Fruit fly (Drosophila melanogaster) whole organism, adult: ENCODE results near the gene CG17544.

Source experiments
- CG11617 ChIP-seq: fragments of 200-800 bp; sonication (Bioruptor generic); optimal IDR thresholded peaks from 2 replicates; lab custom pipeline; 2017; ENCODE audit warnings: mild to moderate bottlenecking, missing biosample characterization, missing genetic modification reagents, missing genetic modification characterization
- CG12768 ChIP-seq: fragments of 200-800 bp; sonication (Bioruptor generic); optimal IDR thresholded peaks from 2 replicates; lab custom pipeline; 2017; ENCODE audit warnings: missing biosample characterization, missing genetic modification characterization, mild to moderate bottlenecking, moderate library complexity, missing genetic modification reagents
- CG14711 ChIP-seq: fragments of 200-800 bp; sonication (Bioruptor generic); optimal IDR thresholded peaks from 2 replicates; lab custom pipeline; 2018; ENCODE audit warnings: missing biosample characterization, mild to moderate bottlenecking, missing genetic modification characterization, moderate library complexity
- CG1620 ChIP-seq: fragments of 200-800 bp; sonication (Bioruptor generic); optimal IDR thresholded peaks from 2 replicates; lab custom pipeline; 2016; ENCODE audit warnings: missing biosample characterization, missing genetic modification characterization
- CG33017 ChIP-seq: fragments of 200-800 bp; sonication (Bioruptor generic); optimal IDR thresholded peaks from 2 replicates; lab custom pipeline; 2018; ENCODE audit warnings: missing biosample characterization, mild to moderate bottlenecking, missing genetic modification characterization, moderate library complexity
- CG5204 ChIP-seq: fragments of 200-800 bp; sonication (Bioruptor generic); optimal IDR thresholded peaks from 2 replicates; lab custom pipeline; 2016; ENCODE audit warnings: missing biosample characterization, missing genetic modification characterization
- CG7045 ChIP-seq: fragments of 200-800 bp; sonication (Bioruptor generic); optimal IDR thresholded peaks from 2 replicates; lab custom pipeline; 2017; ENCODE audit warnings: missing biosample characterization, mild to moderate bottlenecking, missing genetic modification characterization
- CG7101 ChIP-seq: fragments of 200-800 bp; sonication (Bioruptor generic); optimal IDR thresholded peaks from 2 replicates; lab custom pipeline; 2018; ENCODE audit warnings: missing biosample characterization, mild to moderate bottlenecking, missing genetic modification characterization, moderate library complexity
- Clk ChIP-seq: fragments of 200-800 bp; sonication (Bioruptor generic); optimal IDR thresholded peaks from 2 replicates; lab custom pipeline; 2017; ENCODE audit warnings: missing biosample characterization, missing genetic modification characterization
- Crg-1 ChIP-seq: fragments of 200-800 bp; sonication (Bioruptor generic); optimal IDR thresholded peaks from 2 replicates; lab custom pipeline; 2016; ENCODE audit warnings: missing biosample characterization, missing genetic modification characterization
- Hr96 ChIP-seq: fragments of 200-800 bp; sonication (Bioruptor generic); optimal IDR thresholded peaks from 2 replicates; lab custom pipeline; 2016; ENCODE audit warnings: missing biosample characterization, missing genetic modification characterization
- Mnt ChIP-seq: fragments of 200-800 bp; sonication (Bioruptor generic); optimal IDR thresholded peaks from 2 replicates; lab custom pipeline; 2016; ENCODE audit warnings: missing biosample characterization, mild to moderate bottlenecking, missing genetic modification characterization
- bab1 ChIP-seq: fragments of 200-800 bp; sonication (Bioruptor generic); optimal IDR thresholded peaks from 3 replicates; lab custom pipeline; 2019; ENCODE audit warnings: missing biosample characterization, mild to moderate bottlenecking, missing genetic modification characterization, moderate library complexity
- cic ChIP-seq: fragments of 200-800 bp; sonication (Bioruptor generic); optimal IDR thresholded peaks from 2 replicates; lab custom pipeline; 2017; ENCODE audit warnings: missing biosample characterization, mild to moderate bottlenecking, missing genetic modification characterization, moderate library complexity
- cnc ChIP-seq, 2 experiments: fragments of >200 bp; optimal IDR thresholded peaks; 2 replicates each; lab custom pipeline; 2017
- kay ChIP-seq: fragments of 200-800 bp; sonication (Bioruptor generic); peaks from one replicate; lab custom pipeline; 2016; ENCODE audit warnings: missing biosample characterization, missing genetic modification characterization, borderline replicate concordance
- ovo ChIP-seq: fragments of 200-800 bp; sonication (Bioruptor generic); optimal IDR thresholded peaks from 2 replicates; lab custom pipeline; 2016; ENCODE audit warnings: missing biosample characterization, missing genetic modification characterization
- pad ChIP-seq: fragments of 200-800 bp; sonication (Bioruptor generic); optimal IDR thresholded peaks from 3 replicates; lab custom pipeline; 2017; ENCODE audit warnings: missing biosample characterization, missing genetic modification characterization, mild to moderate bottlenecking, moderate library complexity, missing genetic modification reagents
- tj ChIP-seq: fragments of 200-800 bp; sonication (Bioruptor generic); optimal IDR thresholded peaks from 3 replicates; lab custom pipeline; 2017; ENCODE audit warnings: missing biosample characterization, mild to moderate bottlenecking, missing genetic modification characterization, moderate library complexity
- toe ChIP-seq: fragments of 200-800 bp; sonication (Bioruptor generic); optimal IDR thresholded peaks from 2 replicates; lab custom pipeline; 2016; ENCODE audit warnings: missing biosample characterization, missing genetic modification characterization

Gene CG17544

dm6 chr2L:19359802-19360429, 38.4 kb downstream of the CG17544 start:
- no peak for TF ChIP-seq CG1620 (GFP tag; lab: Kevin White, UChicago)
- TF ChIP-seq CG7045 (GFP tag; lab: Kevin White, UChicago), result no peak
- TF ChIP-seq Mnt, result no peak
- no peak for TF ChIP-seq toe
- no peak for TF ChIP-seq kay (GFP tag; lab: Kevin White, UChicago)
- TF ChIP-seq CG14711 (tag; lab: Kevin White, UChicago), result no peak
- no peak for TF ChIP-seq pad (GFP tag; lab: Kevin White, UChicago)
- TF ChIP-seq bab1, result no peak
- no peak for TF ChIP-seq Crg-1 (GFP tag; lab: Kevin White, UChicago)
- TF ChIP-seq Clk (GFP tag; lab: Kevin White, UChicago), result no peak

DNA sequence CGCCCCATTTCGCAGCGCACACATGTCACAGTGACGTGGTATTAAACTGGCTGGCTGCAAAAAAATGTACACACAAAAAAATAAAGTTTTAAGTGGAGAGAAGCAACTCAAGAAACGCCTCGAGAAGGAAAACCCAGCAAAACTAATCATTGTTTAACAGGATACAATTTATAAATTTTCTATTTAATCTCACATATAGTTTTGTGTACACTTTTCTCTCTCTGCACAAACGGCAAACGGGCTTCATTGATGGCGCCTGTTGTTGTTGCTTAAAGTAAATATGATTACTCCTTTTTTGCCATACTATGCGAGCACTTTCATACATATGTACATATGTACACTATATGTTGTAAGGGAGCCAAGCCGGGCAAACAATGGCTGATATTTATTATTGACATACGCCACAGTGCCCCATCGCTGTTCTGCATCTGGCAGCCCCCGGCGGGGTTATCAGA, 40.2 kb downstream of the CG17544 start:
- TF ChIP-seq pad (GFP tag; lab: Kevin White, UChicago) (no peak), Hr96 (GFP tag; lab: Kevin White, UChicago) (peak; percentile 21), Mnt (no peak), CG7045 (GFP tag; lab: Kevin White, UChicago) (peak; percentile 0), ovo (GFP tag; lab: Kevin White, UChicago) (peak; percentile 42), Crg-1 (GFP tag; lab: Kevin White, UChicago) (no peak)

- no peak for TF ChIP-seq CG7101 (tag; lab: Kevin White, UChicago)
- TF ChIP-seq CG14711 (tag; lab: Kevin White, UChicago), result no peak
- no peak for TF ChIP-seq bab1
- TF ChIP-seq kay (GFP tag; lab: Kevin White, UChicago), result no peak
- TF ChIP-seq CG5204, result no peak
These were observed 55.5 kb downstream of the CG17544 start for dm6 chr2L:19342767-19343166.

dm6 chr2L:19342018-19342417, 56.3 kb downstream of the CG17544 start:
- TF ChIP-seq CG7101 (tag; lab: Kevin White, UChicago) (no peak), CG11617 (no peak), pad (GFP tag; lab: Kevin White, UChicago) (no peak), ovo (GFP tag; lab: Kevin White, UChicago) (no peak), CG14711 (tag; lab: Kevin White, UChicago) (no peak), Crg-1 (GFP tag; lab: Kevin White, UChicago) (no peak), tj (GFP tag; lab: Kevin White, UChicago) (no peak), CG12768 (no peak), CG5204 (no peak), kay (GFP tag; lab: Kevin White, UChicago) (no peak), bab1 (no peak), CG1620 (GFP tag; lab: Kevin White, UChicago) (no peak), Mnt (no peak), Clk (GFP tag; lab: Kevin White, UChicago) (no peak), CG33017 (tag; lab: Kevin White, UChicago) (no peak), toe (no peak), cnc (optimal IDR thresholded peaks at IDR 0.05; lab: Kevin White, UChicago) (no peak), CG7045 (GFP tag; lab: Kevin White, UChicago) (no peak), Hr96 (GFP tag; lab: Kevin White, UChicago) (no peak), cic (GFP tag; lab: Kevin White, UChicago) (no peak)

- TF ChIP-seq bab1, result no peak
- TF ChIP-seq Clk (GFP tag; lab: Kevin White, UChicago), result no peak
- TF ChIP-seq pad (GFP tag; lab: Kevin White, UChicago), result no peak
- TF ChIP-seq CG14711 (tag; lab: Kevin White, UChicago), result no peak
These were observed 57.1 kb downstream of the CG17544 start for dm6 chr2L:19341074-19341806.
